Fruit fly (Drosophila melanogaster): ENCODE data around the gene eIF2beta.

The eIF2beta gene

DNA sequence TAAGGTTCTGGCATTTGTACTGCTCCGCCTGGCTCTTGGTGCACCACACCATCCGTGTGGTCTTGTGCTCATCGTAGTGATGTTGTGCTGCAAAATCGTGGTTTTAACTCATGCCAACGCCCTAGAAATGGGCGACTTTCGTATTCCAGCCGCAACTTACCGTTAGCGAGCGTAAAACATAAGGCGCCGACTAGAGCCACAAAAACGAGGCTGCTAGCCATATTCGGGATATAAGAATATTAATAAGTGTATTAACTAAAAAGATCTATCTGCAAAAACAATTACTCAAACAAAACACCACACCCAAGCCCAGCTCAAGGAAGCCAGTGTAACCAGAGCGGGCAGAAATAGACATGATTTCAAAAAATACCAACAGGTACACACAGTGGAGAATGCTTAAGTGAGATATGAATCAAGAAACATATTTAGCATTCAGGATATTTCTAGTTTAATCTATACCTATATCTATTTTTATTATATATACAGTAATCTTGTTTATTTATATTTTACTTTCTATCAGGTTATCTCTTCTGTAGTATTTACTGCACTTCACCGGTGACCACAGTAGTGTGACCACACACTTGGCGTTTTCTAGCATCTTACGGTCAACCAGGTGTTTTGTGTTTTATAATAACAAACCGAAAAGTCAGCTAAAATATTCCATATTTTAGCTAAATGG is 7.0 kb upstream of the eIF2beta start, which contains the start of the genes Tsf2 and CG34242 (continued):
- TF ChIP-seq D19B (GFP tag; optimal IDR thresholded peaks at IDR 0.05), result no peak
- TF ChIP-seq CG11560 (tag; IDR thresholded peaks at IDR 0.05), result peak; percentile 87
- peak; percentile 81 for TF ChIP-seq CG9797 (GFP tag; optimal IDR thresholded peaks at IDR 0.05)
- TF ChIP-seq CG8944 (GFP tag; optimal IDR thresholded peaks at IDR 0.05), result no peak
- no peak for TF ChIP-seq Usf (GFP tag; optimal IDR thresholded peaks at IDR 0.05)
- TF ChIP-seq CG12391 (tag; optimal IDR thresholded peaks at IDR 0.05), result peak; percentile 53
- TF ChIP-seq vnd (GFP tag; IDR thresholded peaks at IDR 0.05; ENCODE audit: partially characterized antibody), result no peak
- TF ChIP-seq her (GFP tag; optimal IDR thresholded peaks at IDR 0.05), result no peak
- no peak for TF ChIP-seq inv (GFP tag; IDR thresholded peaks at IDR 0.05; ENCODE audit: partially characterized antibody)
- TF ChIP-seq CG12155 (GFP tag; optimal IDR thresholded peaks at IDR 0.05), result peak; percentile 1
- no peak for TF ChIP-seq CG33557 (GFP tag; optimal IDR thresholded peaks at IDR 0.05)
- no peak for TF ChIP-seq Side (GFP tag; optimal IDR thresholded peaks at IDR 0.05)
- TF ChIP-seq en (GFP tag; optimal IDR thresholded peaks at IDR 0.05), result no peak
- no peak for TF ChIP-seq Sry-δ (GFP tag; optimal IDR thresholded peaks at IDR 0.05)
- TF ChIP-seq CG31388 (GFP tag; optimal IDR thresholded peaks at IDR 0.05), result peak; percentile 81
- TF ChIP-seq gro (GFP tag; optimal IDR thresholded peaks at IDR 0.05), result no peak
- peak; percentile 67 for TF ChIP-seq CoRest (tag; optimal IDR thresholded peaks at IDR 0.05)
- TF ChIP-seq shn (GFP tag; optimal IDR thresholded peaks at IDR 0.05), result no peak
- TF ChIP-seq dati (GFP tag; IDR thresholded peaks at IDR 0.05), result no peak
- no peak; the same call in 1 of the 2 replicates for TF ChIP-seq CG10366 (GFP tag; IDR thresholded peaks at IDR 0.05)
- no peak for TF ChIP-seq ftz-f1 (GFP tag; optimal IDR thresholded peaks at IDR 0.05)
- no peak for TF ChIP-seq odd (GFP tag; optimal IDR thresholded peaks at IDR 0.05)
- no peak for TF ChIP-seq pros (GFP tag; optimal IDR thresholded peaks at IDR 0.05)
- TF ChIP-seq bigmax (GFP tag; optimal IDR thresholded peaks at IDR 0.05), result no peak
- TF ChIP-seq cato (GFP tag; optimal IDR thresholded peaks at IDR 0.05; ENCODE audit: borderline replicate concordance), result no peak
- no peak for TF ChIP-seq pita (GFP tag; optimal IDR thresholded peaks at IDR 0.05)
- TF ChIP-seq phol (tag; optimal IDR thresholded peaks at IDR 0.05), result peak; percentile 92
- peak; percentile 3 for TF ChIP-seq CG1602 (GFP tag; optimal IDR thresholded peaks at IDR 0.05)
- peak; percentile 29 for TF ChIP-seq Spps (tag; optimal IDR thresholded peaks at IDR 0.05)
- TF ChIP-seq jing (GFP tag; optimal IDR thresholded peaks at IDR 0.05), result no peak
- TF ChIP-seq Sox102F (GFP tag; optimal IDR thresholded peaks at IDR 0.05), result no peak
- peak; percentile 8 for TF ChIP-seq CG5245 (GFP tag; optimal IDR thresholded peaks at IDR 0.05)
- no peak for TF ChIP-seq crol (GFP tag; IDR thresholded peaks at IDR 0.05)
- TF ChIP-seq CG7987 (GFP tag; optimal IDR thresholded peaks at IDR 0.05), result peak; percentile 59
- peak; percentile 89 for TF ChIP-seq peb (GFP tag; IDR thresholded peaks at IDR 0.05)
- no peak for TF ChIP-seq trh (GFP tag; optimal IDR thresholded peaks at IDR 0.05)
- TF ChIP-seq mirr (GFP tag; optimal IDR thresholded peaks at IDR 0.05), result no peak
- no peak for TF ChIP-seq CG10431 (GFP tag; optimal IDR thresholded peaks at IDR 0.05)
- peak; percentile 84; the same call in 2 of the 3 replicates for TF ChIP-seq CG6175 (GFP tag; IDR thresholded peaks at IDR 0.05)
- TF ChIP-seq CG16779 (GFP tag; IDR thresholded peaks at IDR 0.05), result no peak
- no peak for TF ChIP-seq Hr78 (GFP tag; optimal IDR thresholded peaks at IDR 0.05)
- TF ChIP-seq CG33213 (GFP tag; optimal IDR thresholded peaks at IDR 0.05), result peak; percentile 20
- TF ChIP-seq sim (GFP tag; IDR thresholded peaks at IDR 0.05), result peak; percentile 58; the same call in 1 of the 2 replicates
- TF ChIP-seq MESR4 (GFP tag; optimal IDR thresholded peaks at IDR 0.05), result peak; percentile 52
- TF ChIP-seq CG3847 (GFP tag; IDR thresholded peaks at IDR 0.05), result peak; percentile 57
- TF ChIP-seq CG11247 (GFP tag; IDR thresholded peaks at IDR 0.05), result peak; percentile 93
- no peak for TF ChIP-seq psq (GFP tag; optimal IDR thresholded peaks at IDR 0.05)
- TF ChIP-seq vfl (GFP tag; optimal IDR thresholded peaks at IDR 0.05), result no peak
- peak; percentile 96 for TF ChIP-seq sisA (GFP tag; IDR thresholded peaks at IDR 0.05)
- TF ChIP-seq sr (GFP tag; IDR thresholded peaks at IDR 0.05), result peak; percentile 27; the same call in 1 of the 3 replicates
